Worm (Caenorhabditis elegans): Measurements from ENCODE around the gene nep-20.

Gene nep-20

DNA sequence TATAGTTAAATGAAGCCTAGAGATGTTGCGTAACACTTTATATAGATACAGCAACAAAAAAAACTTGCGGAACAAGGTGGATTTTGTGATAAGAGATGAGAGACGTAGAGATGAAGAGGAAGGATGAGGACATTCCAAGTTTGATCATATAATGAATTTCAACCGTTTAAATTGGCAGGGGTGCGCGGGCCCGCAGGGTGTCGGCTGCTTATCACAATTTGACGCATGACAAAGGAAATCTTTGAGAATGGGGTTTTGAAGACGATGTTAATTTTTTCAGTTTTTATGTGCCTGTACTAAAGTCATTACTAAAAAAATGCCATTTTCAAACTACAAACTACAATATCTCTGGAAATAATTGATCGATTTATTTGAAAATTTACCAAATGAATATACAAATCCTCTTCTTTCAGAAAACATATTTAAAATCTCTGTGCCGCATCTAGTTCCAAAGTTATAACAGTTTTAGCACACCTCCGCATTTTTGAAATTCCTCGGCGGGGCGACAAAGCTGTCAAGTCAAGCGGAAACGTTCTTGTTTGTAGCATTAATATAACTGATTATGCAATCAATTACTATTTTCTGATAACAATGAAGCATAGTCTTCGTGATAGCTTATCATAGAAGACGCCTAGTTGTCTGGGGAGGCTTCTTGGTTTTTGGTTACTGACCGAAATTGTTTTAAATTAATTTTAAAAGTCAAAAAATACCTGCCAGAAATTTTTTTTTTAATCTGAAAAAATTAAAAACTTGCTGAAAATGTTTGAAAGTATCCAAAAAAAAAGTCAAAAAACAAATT lies 44.7 kb upstream of the nep-20 start:
- TF ChIP-seq elt-2 (tag; optimal IDR thresholded peaks at IDR 0.05) (peak; percentile 39), sdc-2 (tag; optimal IDR thresholded peaks at IDR 0.05) (no peak), ceh-24 (tag; optimal IDR thresholded peaks at IDR 0.05) (no peak), pax-1 (tag; optimal IDR thresholded peaks at IDR 0.05) (no peak), dve-1 (tag; optimal IDR thresholded peaks at IDR 0.05) (no peak), hlh-15 (tag; optimal IDR thresholded peaks at IDR 0.05) (no peak)

DNA sequence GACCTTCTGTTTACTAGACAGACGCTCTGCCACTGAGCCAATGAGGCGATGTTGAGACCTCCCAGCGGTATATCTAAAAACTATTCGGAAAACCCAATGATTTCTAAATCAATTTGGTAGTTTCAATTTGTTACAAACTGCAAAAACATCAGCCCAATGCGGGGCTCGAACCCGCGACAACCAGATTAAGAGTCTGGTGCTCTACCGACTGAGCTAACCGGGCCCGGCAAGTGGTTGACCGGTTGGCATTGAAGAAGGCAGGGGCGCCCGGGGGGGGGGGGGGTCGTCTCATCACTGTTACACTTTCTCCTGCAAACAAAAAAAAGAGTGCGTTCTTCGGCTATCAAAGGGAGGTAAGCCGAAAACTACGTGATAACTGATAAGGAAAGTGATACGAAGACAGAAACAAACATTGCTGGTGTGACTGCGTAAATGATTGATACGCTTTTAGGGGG lies 43.9 kb upstream of the nep-20 start:
- TF ChIP-seq fax-1 (tag; optimal IDR thresholded peaks at IDR 0.05) (peak; percentile 24), dmd-4 (tag; optimal IDR thresholded peaks at IDR 0.05; ENCODE audit: borderline replicate concordance) (peak; percentile 31), ceh-2 (tag; optimal IDR thresholded peaks at IDR 0.05) (peak; percentile 40), Y22D7AL.16 (tag; optimal IDR thresholded peaks at IDR 0.05) (peak; percentile 42), pax-1 (tag; optimal IDR thresholded peaks at IDR 0.05) (no peak), sox-2 (GFP tag; IDR thresholded peaks at IDR 0.05) (no peak), ceh-48 (tag; optimal IDR thresholded peaks at IDR 0.05) (no peak), C38D4.7 (GFP tag; optimal IDR thresholded peaks at IDR 0.05) (peak; percentile 57), gmeb-2 (tag; optimal IDR thresholded peaks at IDR 0.05) (peak; percentile 59), nfya-1 (tag; optimal IDR thresholded peaks at IDR 0.05) (no peak), nhr-232 (tag; optimal IDR thresholded peaks at IDR 0.05) (no peak), dve-1 (tag; optimal IDR thresholded peaks at IDR 0.05) (peak; percentile 30), unc-55 (GFP tag; optimal IDR thresholded peaks at IDR 0.05) (no peak), tbx-2 (tag; optimal IDR thresholded peaks at IDR 0.05) (peak; percentile 8), lim-6 (tag; optimal IDR thresholded peaks at IDR 0.05) (no peak), T23F11.4 (GFP tag; optimal IDR thresholded peaks at IDR 0.05) (peak; percentile 26), tbx-7 (tag; optimal IDR thresholded peaks at IDR 0.05) (no peak), ceh-9 (tag; optimal IDR thresholded peaks at IDR 0.05) (peak; percentile 7), rnt-1 (tag; optimal IDR thresholded peaks at IDR 0.05) (no peak), ceh-30 (tag; optimal IDR thresholded peaks at IDR 0.05) (no peak), ceh-24 (tag; optimal IDR thresholded peaks at IDR 0.05) (no peak), pha-4 (tag; optimal IDR thresholded peaks at IDR 0.05) (no peak), pat-9 (tag; optimal IDR thresholded peaks at IDR 0.05) (peak; percentile 29), sdc-2 (tag; optimal IDR thresholded peaks at IDR 0.05) (peak; percentile 44), sox-4 (tag; optimal IDR thresholded peaks at IDR 0.05) (peak; percentile 62), ceh-34 (tag; optimal IDR thresholded peaks at IDR 0.05) (no peak), hlh-13 (GFP tag; optimal IDR thresholded peaks at IDR 0.05) (peak; percentile 48), nhr-11 (tag; optimal IDR thresholded peaks at IDR 0.05) (no peak), K02D7.2 (tag; optimal IDR thresholded peaks at IDR 0.05) (no peak), ceh-45 (GFP tag; IDR thresholded peaks at IDR 0.05) (0 out of 2 replicates have a peak, but pooled peaks have one; percentile 51), mec-3 (tag; optimal IDR thresholded peaks at IDR 0.05; ENCODE audit: borderline replicate concordance) (no peak), elt-4 (tag; optimal IDR thresholded peaks at IDR 0.05) (no peak), odd-2 (tag; optimal IDR thresholded peaks at IDR 0.05) (no peak), pag-3 (tag; optimal IDR thresholded peaks at IDR 0.05; ENCODE audit: borderline replicate concordance) (no peak), ceh-22 (tag; optimal IDR thresholded peaks at IDR 0.05) (no peak), unc-86 (tag; optimal IDR thresholded peaks at IDR 0.05) (no peak), ceh-31 (tag; optimal IDR thresholded peaks at IDR 0.05) (no peak), unc-3 (GFP tag; conservative IDR thresholded peaks at IDR 0.05) (peak; percentile 56; the same call in 1 of the 2 replicates), unc-3 (tag; optimal IDR thresholded peaks at IDR 0.05) (no peak), ceh-6 (GFP tag; optimal IDR thresholded peaks at IDR 0.05) (peak; percentile 64), unc-42 (tag; optimal IDR thresholded peaks at IDR 0.05) (no peak), ceh-18 (tag; optimal IDR thresholded peaks at IDR 0.05) (no peak), fkh-6 (tag; optimal IDR thresholded peaks at IDR 0.05) (no peak), madf-2 (tag; optimal IDR thresholded peaks at IDR 0.05) (peak; percentile 19), ref-2 (tag; optimal IDR thresholded peaks at IDR 0.05) (no peak), C08G9.2 (tag; optimal IDR thresholded peaks at IDR 0.05) (peak; percentile 12), ztf-16 (tag; optimal IDR thresholded peaks at IDR 0.05) (no peak)
